Worm (Caenorhabditis elegans) whole organism, mixed stage, embryonic: Measurements from ENCODE around the gene T24E12.12.

Experiments used
- M03D4.4 ChIP-seq: sonication (generic microtip); optimal IDR thresholded peaks from 2 replicates; lab custom pipeline; 2017; ENCODE audit warnings: mild to moderate bottlenecking, missing genetic modification characterization, missing compliant biosample characterization
- bed-3 ChIP-seq: fragments of 200-800 bp; sonication (Bioruptor generic); optimal IDR thresholded peaks from 3 replicates; lab custom pipeline; 2018; ENCODE audit warnings: mild to moderate bottlenecking, missing genetic modification characterization, moderate library complexity, missing compliant biosample characterization
- ceh-39 ChIP-seq: fragments of 150-350 bp; optimal IDR thresholded peaks from 2 replicates; lab custom pipeline; 2014; ENCODE audit warnings: missing biosample characterization, missing genetic modification characterization
- ceh-43 ChIP-seq: fragments of 200-800 bp; sonication (Bioruptor generic); optimal IDR thresholded peaks from 2 replicates; lab custom pipeline; 2018; ENCODE audit warnings: mild to moderate bottlenecking, missing genetic modification characterization, moderate library complexity, missing compliant biosample characterization
- ceh-83 ChIP-seq: fragments of 200-800 bp; sonication (Bioruptor generic); optimal IDR thresholded peaks from 2 replicates; lab custom pipeline; 2018; ENCODE audit warnings: mild to moderate bottlenecking, missing genetic modification characterization, missing compliant biosample characterization
- ces-1 ChIP-seq: fragments of 150-350 bp; optimal IDR thresholded peaks from 2 replicates; lab custom pipeline; 2014; ENCODE audit warnings: missing biosample characterization, missing genetic modification reagents, missing genetic modification characterization
- cnd-1 ChIP-seq: fragments of 200-800 bp; sonication (Bioruptor generic); optimal IDR thresholded peaks from 2 replicates; lab custom pipeline; 2018; ENCODE audit warnings: mild to moderate bottlenecking, missing genetic modification characterization, missing compliant biosample characterization
- drap-1 ChIP-seq: fragments of 200-800 bp; sonication (Bioruptor generic); optimal IDR thresholded peaks from 3 replicates; lab custom pipeline; 2018; ENCODE audit warnings: mild to moderate bottlenecking, missing genetic modification characterization, missing compliant biosample characterization
- elt-1 ChIP-seq: sonication (generic microtip); optimal IDR thresholded peaks from 2 replicates; lab custom pipeline; 2017; ENCODE audit warnings: missing genetic modification characterization, mild to moderate bottlenecking, missing compliant biosample characterization, antibody characterized with exemption, moderate library complexity, borderline replicate concordance; ENCODE audit not compliant: insufficient read depth
- elt-3 ChIP-seq: fragments of 150-350 bp; optimal IDR thresholded peaks from 2 replicates; lab custom pipeline; 2014; ENCODE audit warnings: missing biosample characterization, missing genetic modification characterization
- flh-1 ChIP-seq: fragments of 200-800 bp; sonication (Bioruptor generic); optimal IDR thresholded peaks from 2 replicates; lab custom pipeline; 2018; ENCODE audit warnings: mild to moderate bottlenecking, missing genetic modification characterization, moderate library complexity, missing compliant biosample characterization
- ham-2 ChIP-seq: fragments of 200-800 bp; sonication (Bioruptor generic); optimal IDR thresholded peaks from 2 replicates; lab custom pipeline; 2018; ENCODE audit warnings: mild to moderate bottlenecking, missing genetic modification characterization, missing compliant biosample characterization
- hlh-1 ChIP-seq: fragments of 150-350 bp; optimal IDR thresholded peaks from 2 replicates; lab custom pipeline; 2014; ENCODE audit warnings: missing biosample characterization, missing genetic modification reagents, missing genetic modification characterization
- lin-13 ChIP-seq: fragments of 150-350 bp; optimal IDR thresholded peaks from 2 replicates; lab custom pipeline; 2014; ENCODE audit warnings: missing biosample characterization, missing genetic modification characterization
- lin-32 ChIP-seq: fragments of 200-800 bp; sonication (Bioruptor generic); optimal IDR thresholded peaks from 2 replicates; lab custom pipeline; 2018; ENCODE audit warnings: mild to moderate bottlenecking, missing genetic modification characterization, missing compliant biosample characterization
- lsy-2 ChIP-seq: fragments of 150-350 bp; optimal IDR thresholded peaks from 2 replicates; lab custom pipeline; 2014; ENCODE audit warnings: missing biosample characterization, missing genetic modification characterization
- mab-5 ChIP-seq: fragments of 150-350 bp; optimal IDR thresholded peaks from 2 replicates; lab custom pipeline; 2014; ENCODE audit warnings: missing biosample characterization, missing genetic modification characterization
- mep-1 ChIP-seq: fragments of 150-350 bp; optimal IDR thresholded peaks from 2 replicates; lab custom pipeline; 2017; ENCODE audit warnings: missing biosample characterization, missing genetic modification reagents, missing genetic modification characterization, inconsistent platforms
- mls-2 ChIP-seq: sonication (generic microtip); optimal IDR thresholded peaks from 2 replicates; lab custom pipeline; 2016; ENCODE audit warnings: mild to moderate bottlenecking, missing genetic modification characterization, moderate library complexity, missing compliant biosample characterization
- nhr-2 ChIP-seq: fragments of 150-350 bp; optimal IDR thresholded peaks from 2 replicates; lab custom pipeline; 2014; ENCODE audit warnings: missing biosample characterization, missing genetic modification characterization
- nhr-237 ChIP-seq: fragments of 150-350 bp; optimal IDR thresholded peaks from 2 replicates; lab custom pipeline; 2014; ENCODE audit warnings: missing biosample characterization, missing genetic modification characterization
- nhr-28 ChIP-seq: fragments of 150-350 bp; optimal IDR thresholded peaks from 2 replicates; lab custom pipeline; 2014; ENCODE audit warnings: missing biosample characterization, missing genetic modification characterization
- nhr-76 ChIP-seq: sonication (generic microtip); optimal IDR thresholded peaks from 2 replicates; lab custom pipeline; 2017; ENCODE audit warnings: missing biosample characterization, missing genetic modification characterization
- pha-4 ChIP-seq: fragments of 150-350 bp; optimal IDR thresholded peaks from 2 replicates; lab custom pipeline; 2018; ENCODE audit warnings: missing biosample characterization, missing genetic modification reagents, missing genetic modification characterization
- snpc-4 ChIP-seq: fragments of 150-350 bp; optimal IDR thresholded peaks from 2 replicates; lab custom pipeline; 2014; ENCODE audit warnings: missing biosample characterization, missing genetic modification characterization
- sptf-1 ChIP-seq: sonication (generic microtip); optimal IDR thresholded peaks from 2 replicates; lab custom pipeline; 2017; ENCODE audit warnings: mild to moderate bottlenecking, missing genetic modification characterization, moderate library complexity, missing compliant biosample characterization
- tbx-8 ChIP-seq: fragments of 200-800 bp; sonication (Bioruptor generic); optimal IDR thresholded peaks from 2 replicates; lab custom pipeline; 2018; ENCODE audit warnings: mild to moderate bottlenecking, missing genetic modification characterization, moderate library complexity, missing compliant biosample characterization
- unc-120 ChIP-seq: sonication (generic microtip); optimal IDR thresholded peaks from 2 replicates; lab custom pipeline; 2017; ENCODE audit warnings: missing genetic modification characterization, missing compliant biosample characterization; ENCODE audit not compliant: poor library complexity, severe bottlenecking
- unc-39 ChIP-seq: fragments of 150-350 bp; optimal IDR thresholded peaks from 2 replicates; lab custom pipeline; 2014; ENCODE audit warnings: missing biosample characterization, missing genetic modification characterization
- zip-8 ChIP-seq: fragments of 150-350 bp; optimal IDR thresholded peaks from 2 replicates; lab custom pipeline; 2014; ENCODE audit warnings: missing biosample characterization, missing genetic modification characterization
- ztf-11 ChIP-seq: fragments of 150-350 bp; optimal IDR thresholded peaks from 2 replicates; lab custom pipeline; 2014; ENCODE audit warnings: missing biosample characterization, missing genetic modification characterization

Gene T24E12.12

DNA sequence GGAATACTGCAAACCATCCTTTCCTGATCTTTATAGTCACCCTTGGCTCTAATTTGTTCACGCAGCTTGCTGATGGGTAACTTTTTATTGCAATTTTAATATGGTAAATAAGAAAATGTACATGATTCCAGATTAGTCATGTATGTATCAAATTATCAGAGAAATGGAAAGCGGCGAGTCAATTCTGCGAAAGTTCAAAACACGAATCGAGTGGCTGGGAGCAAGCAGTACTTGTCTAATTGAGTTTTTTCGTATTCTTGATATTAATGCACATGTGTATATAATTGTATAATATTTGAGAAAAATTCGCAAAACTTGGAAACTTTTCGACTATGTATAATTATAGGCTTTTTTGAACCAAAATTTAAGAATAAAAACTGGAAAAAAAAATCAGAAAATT is at the start of gene T24E12.12:
Gene T24E12.12 (plus strand): TSS at position 281 of the 400 bp plus-strand sequence.
- TF ChIP-seq hlh-1 (tag; lab: Kevin White, UChicago): no peak
- TF ChIP-seq, all 35 proteins: peak for 0

DNA sequence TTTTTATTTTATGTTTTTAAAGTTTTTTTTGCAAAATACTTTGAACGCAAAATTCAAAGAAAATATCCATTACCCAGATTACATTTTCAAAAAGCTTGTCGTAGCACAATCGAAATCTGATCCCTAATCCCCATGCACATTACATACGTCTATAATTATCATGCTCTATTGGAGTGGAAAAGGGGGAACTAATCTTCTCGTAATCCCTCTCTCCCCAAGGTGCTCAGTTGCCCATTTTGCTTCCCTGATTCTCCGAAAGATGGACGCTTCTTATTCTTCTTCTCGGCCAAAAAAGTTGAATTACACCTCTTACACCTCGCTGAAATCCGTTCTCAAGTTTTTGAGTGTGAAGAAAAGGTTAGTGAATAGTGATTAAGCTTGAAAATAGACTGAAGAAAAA is 48.0 kb upstream of the T24E12.12 start, which contains the start of gene fbxc-53:
Gene fbxc-53 (plus strand): TSS at position 245 of the 400 bp plus-strand sequence.
- no peak for TF ChIP-seq tbx-8 (GFP tag; lab: Kevin White, UChicago)
- no peak for TF ChIP-seq nhr-76 (tag; lab: Kevin White, UChicago)
- TF ChIP-seq sptf-1 (tag; lab: Kevin White, UChicago): no peak
- TF ChIP-seq hlh-1 (tag; lab: Kevin White, UChicago): no peak
- no peak for TF ChIP-seq mab-5 (tag; lab: Kevin White, UChicago)
- no peak for TF ChIP-seq nhr-237
- TF ChIP-seq drap-1 (GFP tag; lab: Kevin White, UChicago): no peak
- TF ChIP-seq, all 35 proteins: peak for 0

- TF ChIP-seq mls-2: no peak
- no peak for TF ChIP-seq tbx-8 (GFP tag; lab: Kevin White, UChicago)
- no peak for TF ChIP-seq ces-1 (GFP tag; lab: Kevin White, UChicago)
- TF ChIP-seq snpc-4 (tag; lab: Kevin White, UChicago): no peak
- no peak for TF ChIP-seq ceh-43 (GFP tag; lab: Kevin White, UChicago)
- TF ChIP-seq nhr-2: no peak
- no peak for TF ChIP-seq nhr-237
- no peak for TF ChIP-seq lin-32 (GFP tag; lab: Kevin White, UChicago)
- TF ChIP-seq lin-13: no peak
- no peak for TF ChIP-seq bed-3 (GFP tag; lab: Kevin White, UChicago)
- TF ChIP-seq nhr-28 (tag; lab: Kevin White, UChicago): no peak
- no peak for TF ChIP-seq unc-120 (tag; lab: Kevin White, UChicago)
- TF ChIP-seq M03D4.4 (tag; lab: Kevin White, UChicago): no peak
- no peak for TF ChIP-seq unc-39 (tag; lab: Kevin White, UChicago)
Measured at ce11 chrII:3714595-3714994, 44.5 kb upstream of the T24E12.12 start, which contains the start of gene srh-100. Gene srh-100, minus strand, starts transcription at chrII:3714695.

DNA sequence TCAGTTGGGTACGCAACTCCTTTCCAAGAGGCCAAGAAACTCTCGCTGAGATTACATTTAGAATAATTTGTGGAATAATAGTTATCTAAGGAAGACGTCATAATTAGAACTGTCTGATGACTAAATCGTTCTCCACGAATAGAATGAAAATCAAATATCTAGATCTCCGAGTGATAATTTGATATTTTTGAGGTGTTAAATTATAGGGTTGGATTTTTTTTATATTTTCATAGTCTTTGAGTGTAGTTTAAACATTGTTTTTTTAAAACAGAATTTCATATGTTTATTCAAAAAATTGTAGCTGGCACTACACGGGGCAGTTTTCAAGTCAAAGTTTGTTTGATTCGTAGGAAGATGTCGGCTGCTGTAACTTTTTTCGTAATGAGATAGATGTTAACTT is 42.6 kb upstream of the T24E12.12 start, which contains the start of gene srh-99:
Gene srh-99 (minus strand): TSS at position 101 of the 400 bp plus-strand sequence.
- TF ChIP-seq hlh-1 (tag; lab: Kevin White, UChicago) (no peak), bed-3 (GFP tag; lab: Kevin White, UChicago) (no peak), pha-4 (no peak), cnd-1 (no peak), ceh-83 (GFP tag; lab: Kevin White, UChicago) (no peak), elt-3 (no peak), M03D4.4 (tag; lab: Kevin White, UChicago) (no peak), lin-32 (GFP tag; lab: Kevin White, UChicago) (no peak)
- TF ChIP-seq, all 35 proteins: peak for 0

DNA sequence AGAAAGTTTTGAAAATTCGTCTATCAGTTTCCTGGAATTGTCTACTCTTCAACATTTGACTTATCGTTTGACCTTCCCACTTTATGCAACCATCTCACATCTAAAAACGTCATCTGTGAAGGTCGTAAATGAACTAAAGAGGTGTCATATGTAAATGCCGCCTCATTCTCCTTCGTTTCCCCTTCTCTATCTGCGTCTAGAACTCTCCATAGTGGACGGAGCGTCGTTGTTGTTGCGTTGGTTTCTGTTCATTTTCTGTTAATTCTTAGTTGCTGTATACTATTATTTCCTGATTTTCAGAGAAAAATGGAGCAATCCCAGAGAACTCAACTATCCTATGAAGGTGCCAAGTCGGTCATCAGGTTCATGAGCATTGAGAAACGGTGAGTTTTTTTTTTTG is 42.1 kb upstream of the T24E12.12 start, which contains the start of gene fbxc-52:
Gene fbxc-52 (plus strand): TSS at position 301 of the 400 bp plus-strand sequence.
- TF ChIP-seq tbx-8 (GFP tag; lab: Kevin White, UChicago): no peak
- TF ChIP-seq nhr-28 (tag; lab: Kevin White, UChicago): no peak
- no peak for TF ChIP-seq sptf-1 (tag; lab: Kevin White, UChicago)
- TF ChIP-seq snpc-4 (tag; lab: Kevin White, UChicago): no peak
- TF ChIP-seq ceh-43 (GFP tag; lab: Kevin White, UChicago): no peak
- TF ChIP-seq pha-4: no peak
- TF ChIP-seq ces-1 (GFP tag; lab: Kevin White, UChicago): no peak
- no peak for TF ChIP-seq lsy-2 (tag; lab: Kevin White, UChicago)
- no peak for TF ChIP-seq cnd-1
- no peak for TF ChIP-seq elt-3
- TF ChIP-seq mls-2: no peak
- TF ChIP-seq unc-120 (tag; lab: Kevin White, UChicago): no peak
- no peak for TF ChIP-seq unc-39 (tag; lab: Kevin White, UChicago)
- TF ChIP-seq nhr-2: no peak
- no peak for TF ChIP-seq ztf-11 (tag; lab: Kevin White, UChicago)

ce11 chrII:3721016-3721415 is 38.1 kb upstream of the T24E12.12 start, which contains the start of gene C46E10.3:
Gene C46E10.3, plus strand, starts transcription at chrII:3721316.
- TF ChIP-seq mls-2 (no peak), zip-8 (tag; lab: Kevin White, UChicago) (no peak), mab-5 (tag; lab: Kevin White, UChicago) (no peak), unc-39 (tag; lab: Kevin White, UChicago) (no peak), lin-13 (no peak), elt-3 (no peak), ceh-43 (GFP tag; lab: Kevin White, UChicago) (no peak), pha-4 (no peak), nhr-76 (tag; lab: Kevin White, UChicago) (no peak), elt-1 (tag; lab: Kevin White, UChicago) (no peak), flh-1 (GFP tag; lab: Kevin White, UChicago) (no peak), ztf-11 (tag; lab: Kevin White, UChicago) (no peak), ces-1 (GFP tag; lab: Kevin White, UChicago) (no peak), hlh-1 (tag; lab: Kevin White, UChicago) (no peak), cnd-1 (no peak), ceh-39 (tag; lab: Kevin White, UChicago) (no peak), nhr-28 (tag; lab: Kevin White, UChicago) (no peak), mep-1 (tag; lab: Kevin White, UChicago) (no peak), ham-2 (GFP tag; lab: Kevin White, UChicago) (no peak)
